Worm (Caenorhabditis elegans) whole organism, L4 larva: ENCODE measurements around the gene JC8.7.

Experiments
- lin-13 ChIP-seq: fragments of 150-350 bp; optimal IDR thresholded peaks from 2 replicates; lab custom pipeline; 2014; ENCODE audit warnings: missing biosample characterization, missing genetic modification reagents, missing genetic modification characterization
- lin-39 ChIP-seq: fragments of 150-350 bp; optimal IDR thresholded peaks from 2 replicates; lab custom pipeline; 2014; ENCODE audit warnings: missing biosample characterization, missing genetic modification reagents, missing genetic modification characterization
- mdt-29 ChIP-seq: fragments of 200-800 bp; sonication (Bioruptor generic); IDR thresholded peaks from 2 replicates; pipeline ENCODE4 v1.3.6; 2022; ENCODE audit warnings: missing genetic modification reagents, missing genetic modification characterization, missing compliant biosample characterization

DNA sequence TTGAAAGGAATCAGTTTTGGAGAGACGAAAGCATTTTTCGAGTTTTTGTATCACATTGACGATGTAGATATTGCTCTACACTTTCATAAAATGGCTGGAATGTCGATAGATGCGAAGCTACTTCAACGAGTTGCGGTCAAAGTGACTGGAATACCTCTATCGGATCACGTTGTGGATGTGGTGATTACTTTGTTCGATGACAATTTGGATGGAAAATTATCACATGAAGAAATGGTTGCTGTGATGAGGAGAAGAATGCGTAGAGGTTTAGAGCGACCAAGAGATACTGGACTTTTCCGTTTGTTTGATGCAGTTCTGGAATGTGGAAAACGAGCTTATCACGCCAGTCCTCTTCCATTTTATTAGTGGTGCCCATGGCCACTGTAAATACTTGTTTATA is 52.6 kb downstream of the JC8.7 start:
- TF ChIP-seq lin-39 (tag; lab: Kevin White, UChicago): no peak
- no peak for TF ChIP-seq mdt-29 (GFP tag; lab: Robert Waterston, UW)
- TF ChIP-seq lin-13: no peak
